Worm (Caenorhabditis elegans) whole organism, L4/young adult: ENCODE measurements around the gene str-217.

Experiments
- W03F9.2 ChIP-seq: fragments of 150-350 bp; optimal IDR thresholded peaks from 2 replicates; lab custom pipeline; 2014; ENCODE audit warnings: missing biosample characterization, missing genetic modification characterization
- dao-5 ChIP-seq: sonication (generic microtip); optimal IDR thresholded peaks from 2 replicates; lab custom pipeline; 2016; ENCODE audit warnings: missing genotype, missing genetic modification characterization, moderate library complexity, missing compliant biosample characterization
- him-1 ChIP-seq: sonication (generic microtip); optimal IDR thresholded peaks from 2 replicates; lab custom pipeline; 2016; ENCODE audit warnings: missing genotype, missing genetic modification reagents, missing genetic modification characterization, missing compliant biosample characterization

Gene str-217

ce11 chrV:17000204-17000603, at the start of gene str-217:
Gene str-217 (minus strand): TSS chrV:17000304.
- TF ChIP-seq him-1 (tag; lab: Kevin White, UChicago) (no peak), W03F9.2 (tag; lab: Kevin White, UChicago) (no peak), dao-5 (tag; lab: Kevin White, UChicago) (no peak)

DNA sequence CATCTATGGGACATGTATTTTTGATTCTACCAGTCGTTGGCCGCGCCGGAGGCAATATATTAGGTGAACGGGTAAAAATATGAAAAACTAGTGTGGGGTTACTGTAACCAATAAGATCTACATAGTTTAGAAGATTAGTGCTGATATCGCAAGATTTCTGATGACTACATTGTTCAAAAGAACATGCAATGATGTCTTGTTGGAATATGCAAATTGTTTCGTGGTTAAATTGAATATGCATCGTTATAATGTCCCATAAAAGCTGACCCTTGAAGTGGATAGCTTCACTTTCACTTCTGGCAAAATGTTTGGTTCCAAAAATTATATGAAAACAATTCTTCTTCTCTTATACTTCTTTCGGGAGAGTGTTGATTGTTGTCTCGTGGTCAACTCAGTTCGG, 44.4 kb upstream of the str-217 start, which contains the start of gene F28B1.2:
TSS of gene F28B1.2 (plus strand) at position 301 of the 400 bp plus-strand sequence.
- TF ChIP-seq dao-5 (tag; lab: Kevin White, UChicago) (no peak), him-1 (tag; lab: Kevin White, UChicago) (no peak), W03F9.2 (tag; lab: Kevin White, UChicago) (no peak)

- TF ChIP-seq him-1 (tag; lab: Kevin White, UChicago) (no peak), W03F9.2 (tag; lab: Kevin White, UChicago) (no peak), dao-5 (tag; lab: Kevin White, UChicago) (no peak)
Measured at ce11 chrV:17042263-17042662, 42.2 kb upstream of the str-217 start, which contains the start of gene hpo-33. Gene hpo-33 (plus strand): TSS chrV:17042563.

- TF ChIP-seq W03F9.2 (tag; lab: Kevin White, UChicago), result no peak
- no peak for TF ChIP-seq dao-5 (tag; lab: Kevin White, UChicago)
- TF ChIP-seq him-1 (tag; lab: Kevin White, UChicago), result no peak
Measured at ce11 chrV:17035850-17036249, 35.7 kb upstream of the str-217 start, which contains the start of gene srz-94. Gene srz-94 (minus strand): TSS chrV:17035950.

ce11 chrV:17030430-17030829, 30.3 kb upstream of the str-217 start:
- TF ChIP-seq dao-5 (tag; lab: Kevin White, UChicago) (no peak), him-1 (tag; lab: Kevin White, UChicago) (no peak), W03F9.2 (tag; lab: Kevin White, UChicago) (no peak)

- no peak for TF ChIP-seq dao-5 (tag; lab: Kevin White, UChicago)
- no peak for TF ChIP-seq him-1 (tag; lab: Kevin White, UChicago)
- TF ChIP-seq W03F9.2 (tag; lab: Kevin White, UChicago), result no peak
Measured at ce11 chrV:17026289-17026688, 26.2 kb upstream of the str-217 start, which contains the start of gene F49H6.15. Gene F49H6.15 (minus strand): TSS chrV:17026389.

DNA sequence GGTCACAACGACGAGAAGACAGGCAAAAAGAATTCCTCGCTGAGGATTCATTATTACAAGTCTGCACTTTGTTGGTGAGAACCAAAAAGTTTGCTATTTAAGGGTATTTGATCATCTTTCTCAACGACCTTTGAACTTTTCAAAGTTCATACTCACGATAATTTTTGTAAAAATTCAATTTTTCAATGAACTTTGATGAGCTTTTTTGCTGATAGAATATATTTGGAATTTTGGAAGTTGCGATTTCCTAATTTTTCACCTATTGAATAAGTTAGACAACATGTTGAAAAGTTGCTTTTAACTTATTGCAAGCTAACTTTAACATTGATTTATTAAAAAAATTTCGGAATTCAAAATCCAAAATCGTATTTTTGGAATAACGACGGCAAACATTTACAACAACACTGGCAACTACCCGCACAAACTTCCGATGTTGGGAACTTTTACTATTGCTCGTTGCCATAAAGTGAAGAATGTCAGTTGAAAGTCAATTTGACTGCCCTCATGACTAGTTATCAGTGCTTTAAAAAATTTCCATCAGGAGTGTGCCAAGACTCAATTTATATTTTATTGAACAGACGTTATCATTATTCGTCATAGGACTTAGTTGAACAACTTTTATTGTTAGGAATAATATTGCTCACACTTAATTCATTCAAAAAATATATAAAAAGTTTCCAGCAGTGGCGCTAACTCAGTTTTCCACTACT, 22.7 kb upstream of the str-217 start, which contains the start of the genes F49H6.8 and F49H6.5:
TSS of gene F49H6.8 (minus strand) at position 51 of the 710 bp plus-strand sequence.
TSS of gene F49H6.5 (plus strand) at position 629 of the 710 bp plus-strand sequence.
- TF ChIP-seq him-1 (tag; lab: Kevin White, UChicago) (no peak), W03F9.2 (tag; lab: Kevin White, UChicago) (no peak), dao-5 (tag; lab: Kevin White, UChicago) (no peak)

DNA sequence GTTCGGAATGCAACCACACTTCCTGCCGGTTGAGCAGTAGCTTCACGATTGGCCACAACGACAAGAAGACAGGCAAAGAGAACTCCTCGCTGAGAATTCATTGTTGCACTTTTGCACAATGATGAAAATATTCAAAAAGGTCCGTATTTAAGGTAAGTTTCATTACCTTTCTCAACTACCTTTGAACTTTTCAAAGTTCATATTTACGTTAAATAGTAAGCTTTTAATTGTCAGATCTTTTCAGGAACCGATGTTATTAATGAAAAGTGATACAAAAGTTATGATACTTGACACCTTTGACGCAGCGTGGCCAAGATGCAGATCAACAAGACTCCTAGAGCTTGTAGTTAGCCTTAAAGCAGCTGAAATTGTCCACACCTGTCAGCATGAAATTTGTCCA, 21.3 kb upstream of the str-217 start, which contains the start of gene F49H6.12:
TSS of gene F49H6.12 (minus strand) at position 101 of the 400 bp plus-strand sequence.
- TF ChIP-seq dao-5 (tag; lab: Kevin White, UChicago) (no peak), W03F9.2 (tag; lab: Kevin White, UChicago) (no peak), him-1 (tag; lab: Kevin White, UChicago) (no peak)

DNA sequence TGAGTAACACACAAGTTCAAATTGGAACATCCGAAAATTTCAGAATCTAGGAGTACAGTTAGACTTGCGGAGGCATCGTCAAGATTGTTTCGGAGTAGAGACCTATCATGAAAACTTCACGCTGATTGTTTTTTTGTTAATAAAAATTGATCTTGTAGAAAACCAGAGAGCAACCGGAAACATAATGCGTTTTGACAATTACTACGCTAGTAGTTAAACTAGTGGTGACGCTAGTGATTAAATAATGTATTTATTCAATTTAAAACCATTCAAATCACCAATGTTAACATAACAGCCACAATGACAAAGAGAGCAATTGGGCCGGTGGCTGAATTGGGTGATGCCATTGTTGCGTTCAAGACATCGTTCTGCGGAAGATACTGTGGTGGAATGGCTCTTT, 19.6 kb upstream of the str-217 start, which contains the start of gene F49H6.17:
TSS of gene F49H6.17 (plus strand) at position 301 of the 400 bp plus-strand sequence.
- TF ChIP-seq him-1 (tag; lab: Kevin White, UChicago) (no peak), W03F9.2 (tag; lab: Kevin White, UChicago) (no peak), dao-5 (tag; lab: Kevin White, UChicago) (no peak)

DNA sequence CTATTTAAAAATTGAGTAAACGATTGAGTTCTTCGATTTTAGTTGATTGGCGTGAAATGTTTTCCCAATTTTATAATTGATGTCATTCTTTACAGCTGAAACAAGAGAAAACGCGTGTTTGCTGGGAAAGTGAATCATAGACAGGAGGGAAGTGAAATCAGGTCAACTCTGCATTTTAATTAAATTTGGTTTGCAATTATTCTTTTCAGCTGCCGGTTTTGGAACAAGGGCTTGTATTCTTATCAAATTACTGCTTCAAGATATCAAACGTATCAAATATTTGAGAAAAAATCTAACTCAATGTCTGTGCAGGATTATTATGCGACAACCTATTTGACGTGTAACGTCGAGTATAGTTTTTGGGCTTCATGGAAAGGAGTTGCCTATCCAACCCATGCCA, 16.7 kb upstream of the str-217 start, which contains the start of gene srh-97:
TSS of gene srh-97 (plus strand) at position 301 of the 400 bp plus-strand sequence.
- no peak for TF ChIP-seq him-1 (tag; lab: Kevin White, UChicago)
- no peak for TF ChIP-seq W03F9.2 (tag; lab: Kevin White, UChicago)
- TF ChIP-seq dao-5 (tag; lab: Kevin White, UChicago), result no peak

DNA sequence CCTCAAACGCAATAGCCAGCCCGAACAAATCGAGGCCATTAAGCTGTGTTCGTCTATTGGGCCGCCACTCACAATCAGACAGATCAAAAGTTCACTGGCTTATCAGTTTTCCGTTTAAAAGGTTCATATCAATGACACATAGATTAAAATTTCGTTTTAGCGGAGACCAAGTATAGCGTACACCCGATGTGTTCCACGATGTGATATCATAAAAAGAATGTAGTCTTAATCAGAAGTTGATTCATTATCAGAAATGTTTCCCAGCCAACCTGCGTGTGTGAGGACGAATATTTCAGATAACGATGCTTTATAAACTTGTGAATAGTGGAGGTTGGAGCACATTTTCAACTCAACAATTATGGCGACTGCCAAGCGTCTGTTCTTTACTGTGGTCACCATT, 13.9 kb upstream of the str-217 start, which contains the start of gene clc-13:
TSS of gene clc-13 (plus strand) at position 359 of the 400 bp plus-strand sequence.
- TF ChIP-seq him-1 (tag; lab: Kevin White, UChicago) (no peak), W03F9.2 (tag; lab: Kevin White, UChicago) (no peak), dao-5 (tag; lab: Kevin White, UChicago) (no peak)

DNA sequence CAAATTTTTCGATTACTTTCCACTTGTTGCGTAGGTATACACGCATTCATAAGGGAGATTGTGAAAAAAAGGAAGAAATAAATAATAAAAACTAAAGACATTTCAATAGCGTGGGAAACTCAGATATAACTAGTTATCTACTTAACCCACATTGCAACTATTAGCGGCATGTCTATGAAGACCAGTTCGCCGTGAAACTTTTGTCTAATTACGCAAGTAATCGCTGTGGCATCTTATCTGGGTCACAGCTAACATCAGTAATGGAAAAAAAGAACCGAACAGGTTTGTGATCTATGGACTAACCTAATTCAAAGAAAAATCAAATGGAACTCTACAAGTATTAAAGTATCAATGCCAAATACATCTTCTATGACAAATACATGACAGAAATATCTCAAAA, 13.1 kb upstream of the str-217 start, which contains the start of gene clec-241:
TSS of gene clec-241 (minus strand) at position 101 of the 400 bp plus-strand sequence.
- no peak for TF ChIP-seq dao-5 (tag; lab: Kevin White, UChicago)
- no peak for TF ChIP-seq him-1 (tag; lab: Kevin White, UChicago)
- no peak for TF ChIP-seq W03F9.2 (tag; lab: Kevin White, UChicago)
